Fruit fly (Drosophila melanogaster): ENCODE data around the gene ND-51.
A peak's percentile ranks its signal among the peaks of the same experiment; 100 is the strongest.

Gene ND-51

dm6 chr2L:6062382-6063082 lies at the start of gene ND-51, which contains the start of gene CG13994 (continued):
- TF ChIP-seq Pdp1 (GFP tag; optimal IDR thresholded peaks at IDR 0.05): peak; percentile 90 to 94
- peak; percentile 82 for TF ChIP-seq Hmr (GFP tag; optimal IDR thresholded peaks at IDR 0.05)
- peak; percentile 85 for TF ChIP-seq Ada2b (GFP tag; IDR thresholded peaks at IDR 0.05)
- TF ChIP-seq Ets65A (GFP tag): peak; percentile 99
- TF ChIP-seq tgo (GFP tag; IDR thresholded peaks at IDR 0.05): peak; percentile 85
- no peak for TF ChIP-seq CG6765 (GFP tag; optimal IDR thresholded peaks at IDR 0.05)
- peak; percentile 63 for TF ChIP-seq twi (tag; optimal IDR thresholded peaks at IDR 0.05)
- peak; percentile 68 for TF ChIP-seq Myb (GFP tag; optimal IDR thresholded peaks at IDR 0.05)
- TF ChIP-seq ftz-f1 (GFP tag; optimal IDR thresholded peaks at IDR 0.05): peak; percentile 35
- peak; percentile 35 for TF ChIP-seq CrebB (tag; optimal IDR thresholded peaks at IDR 0.05)
- no peak for TF ChIP-seq pan (optimal IDR thresholded peaks at IDR 0.05)
- peak in 1 of 2 experiments; percentile 85 for TF ChIP-seq pan (GFP tag; optimal IDR thresholded peaks at IDR 0.05 in 1 of 2, IDR thresholded peaks at IDR 0.05 in 1 of 2)
- peak; percentile 78 for TF ChIP-seq CG4328 (GFP tag; optimal IDR thresholded peaks at IDR 0.05)
- TF ChIP-seq CG12659 (GFP tag; optimal IDR thresholded peaks at IDR 0.05): peak; percentile 93
- peak; percentile 77 for TF ChIP-seq CG10366 (GFP tag; IDR thresholded peaks at IDR 0.05)
- TF ChIP-seq inv (GFP tag; IDR thresholded peaks at IDR 0.05; ENCODE audit: partially characterized antibody): no peak
- peak; percentile 86 for TF ChIP-seq ci (GFP tag; IDR thresholded peaks at IDR 0.05)
- peak; percentile 40 for TF ChIP-seq cato (GFP tag; optimal IDR thresholded peaks at IDR 0.05; ENCODE audit: borderline replicate concordance)
- peak; percentile 85 for TF ChIP-seq tin (GFP tag; optimal IDR thresholded peaks at IDR 0.05)
- peak; percentile 76 for TF ChIP-seq Atf6 (GFP tag; IDR thresholded peaks at IDR 0.05)
- peak; percentile 45; the same call in 1 of the 2 replicates for TF ChIP-seq toy (GFP tag; IDR thresholded peaks at IDR 0.05)
- peak; percentile 83 for TF ChIP-seq CG9797 (GFP tag; optimal IDR thresholded peaks at IDR 0.05)
- TF ChIP-seq Bdp1 (GFP tag; optimal IDR thresholded peaks at IDR 0.05): peak; percentile 69
- peak; percentile 70 for TF ChIP-seq CG3838 (GFP tag; optimal IDR thresholded peaks at IDR 0.05)
- peak; percentile 58 for TF ChIP-seq BEAF-32 (GFP tag; optimal IDR thresholded peaks at IDR 0.05)
- peak; percentile 76 for TF ChIP-seq shn (GFP tag; optimal IDR thresholded peaks at IDR 0.05)
- no peak; the same call in 2 of the 3 replicates for TF ChIP-seq CG34224 (GFP tag; IDR thresholded peaks at IDR 0.05; ENCODE audit: partially characterized antibody)
- TF ChIP-seq Sox100B (GFP tag; optimal IDR thresholded peaks at IDR 0.05): no peak
- TF ChIP-seq corto (GFP tag; optimal IDR thresholded peaks at IDR 0.05): no peak
- TF ChIP-seq CG5180 (GFP tag; optimal IDR thresholded peaks at IDR 0.05): peak; percentile 42
- TF ChIP-seq CG6272 (GFP tag; IDR thresholded peaks at IDR 0.05): peak; percentile 70
- TF ChIP-seq CG12219 (GFP tag; optimal IDR thresholded peaks at IDR 0.05): peak; percentile 58
- TF ChIP-seq slbo (GFP tag; IDR thresholded peaks at IDR 0.05): peak; percentile 89
- no peak for TF ChIP-seq h (optimal IDR thresholded peaks at IDR 0.05)
- no peak for TF ChIP-seq CkIIα-i1 (GFP tag; IDR thresholded peaks at IDR 0.05)
- TF ChIP-seq Nf-YC (tag; optimal IDR thresholded peaks at IDR 0.05): peak; percentile 77
- peak; percentile 52 for TF ChIP-seq Atf3 (GFP tag; optimal IDR thresholded peaks at IDR 0.05)
- TF ChIP-seq cad (GFP tag; optimal IDR thresholded peaks at IDR 0.05): no peak
- TF ChIP-seq kah (GFP tag; optimal IDR thresholded peaks at IDR 0.05): peak; percentile 34
- peak; percentile 34; the same call in 1 of the 3 replicates for TF ChIP-seq jigr1 (GFP tag; IDR thresholded peaks at IDR 0.05)
- TF ChIP-seq Mes4 (GFP tag; optimal IDR thresholded peaks at IDR 0.05): peak; percentile 80
- TF ChIP-seq Rfx (GFP tag; IDR thresholded peaks at IDR 0.05): peak; percentile 88
- peak; percentile 79 for TF ChIP-seq Dad (GFP tag; optimal IDR thresholded peaks at IDR 0.05)
- TF ChIP-seq luna (GFP tag; optimal IDR thresholded peaks at IDR 0.05): peak; percentile 71
- TF ChIP-seq ac (GFP tag; optimal IDR thresholded peaks at IDR 0.05): peak; percentile 45
- TF ChIP-seq CG17186 (GFP tag; optimal IDR thresholded peaks at IDR 0.05): peak; percentile 76
- peak; percentile 93 for TF ChIP-seq mam (GFP tag; optimal IDR thresholded peaks at IDR 0.05)
- peak; percentile 100 for TF ChIP-seq CG17802 (tag; optimal IDR thresholded peaks at IDR 0.05)
- TF ChIP-seq HmgZ (tag; optimal IDR thresholded peaks at IDR 0.05): peak; percentile 93
- peak; percentile 71 for TF ChIP-seq CG12104 (GFP tag; optimal IDR thresholded peaks at IDR 0.05)
